Fruit fly (Drosophila melanogaster) whole organism, embryonic: ENCODE data around the gene Or85a.
A peak's percentile ranks its signal among the peaks of the same experiment; 100 is the strongest.

ENCODE experiments used
- Asciz ChIP-seq: fragments of 200-800 bp; sonication (Bioruptor generic); optimal IDR thresholded peaks from 2 replicates; lab custom pipeline; 2017; ENCODE audit warnings: missing biosample characterization, mild to moderate bottlenecking, missing genetic modification characterization, missing genetic modification reagents
- BtbVII ChIP-seq: fragments of 200-800 bp; sonication (Bioruptor generic); optimal IDR thresholded peaks from 3 replicates; lab custom pipeline; 2017; ENCODE audit warnings: missing biosample characterization, mild to moderate bottlenecking, missing genetic modification characterization
- CG10274 ChIP-seq: fragments of 200-800 bp; sonication (Bioruptor generic); optimal IDR thresholded peaks from 3 replicates; lab custom pipeline; 2017; ENCODE audit warnings: missing biosample characterization, mild to moderate bottlenecking, missing genetic modification characterization
- CG12391 ChIP-seq: fragments of 200-800 bp; sonication (Bioruptor generic); optimal IDR thresholded peaks from 3 replicates; lab custom pipeline; 2018; ENCODE audit warnings: missing biosample characterization, mild to moderate bottlenecking, missing genetic modification characterization, moderate library complexity
- CG13624 ChIP-seq: fragments of 200-800 bp; sonication (Bioruptor generic); optimal IDR thresholded peaks from 2 replicates; lab custom pipeline; 2016; ENCODE audit warnings: missing biosample characterization, missing genetic modification characterization
- CG14710 ChIP-seq: fragments of 200-800 bp; sonication (Bioruptor generic); optimal IDR thresholded peaks from 3 replicates; lab custom pipeline; 2019; ENCODE audit warnings: missing biosample characterization, mild to moderate bottlenecking, missing genetic modification characterization, moderate library complexity
- CG15011 ChIP-seq: fragments of 200-800 bp; sonication (Bioruptor generic); optimal IDR thresholded peaks from 3 replicates; lab custom pipeline; 2018; ENCODE audit warnings: missing biosample characterization, mild to moderate bottlenecking, missing genetic modification characterization
- CG15696 ChIP-seq: fragments of 200-800 bp; sonication (Bioruptor generic); optimal IDR thresholded peaks from 2 replicates; lab custom pipeline; 2019; ENCODE audit warnings: missing biosample characterization, mild to moderate bottlenecking, missing genetic modification characterization, moderate library complexity
- CG1603 ChIP-seq: fragments of 200-800 bp; sonication (Bioruptor generic); optimal IDR thresholded peaks from 2 replicates; lab custom pipeline; 2019; ENCODE audit warnings: missing biosample characterization, mild to moderate bottlenecking, missing genetic modification characterization, moderate library complexity
- CG17328 ChIP-seq: fragments of 200-800 bp; sonication (Bioruptor generic); IDR thresholded peaks from 2 replicates; pipeline ENCODE4 v1.3.6; 2022; ENCODE audit warnings: missing biosample characterization, missing genetic modification characterization
- CG17361 ChIP-seq: fragments of 200-800 bp; sonication (Bioruptor generic); IDR thresholded peaks from 3 replicates; pipeline ENCODE4 v1.3.6; 2022; ENCODE audit warnings: missing biosample characterization, missing genetic modification characterization
- CG17568 ChIP-seq: fragments of 200-800 bp; sonication (Bioruptor generic); optimal IDR thresholded peaks from 2 replicates; lab custom pipeline; 2018; ENCODE audit warnings: missing biosample characterization, mild to moderate bottlenecking, missing genetic modification characterization, moderate library complexity
- CG18011 ChIP-seq: fragments of 200-800 bp; sonication (Bioruptor generic); optimal IDR thresholded peaks from 2 replicates; lab custom pipeline; 2017; ENCODE audit warnings: missing biosample characterization, missing genetic modification characterization, mild to moderate bottlenecking, moderate library complexity, missing genotype
- CG1832 ChIP-seq: fragments of 200-800 bp; sonication (Bioruptor generic); optimal IDR thresholded peaks from 2 replicates; lab custom pipeline; 2017; ENCODE audit warnings: missing biosample characterization, mild to moderate bottlenecking, missing genetic modification characterization, inconsistent platforms
- CG18764 ChIP-seq: fragments of 200-800 bp; sonication (Bioruptor generic); optimal IDR thresholded peaks from 3 replicates; lab custom pipeline; 2016; ENCODE audit warnings: missing biosample characterization, missing genetic modification characterization
- CG2199 ChIP-seq: fragments of 200-800 bp; sonication (Bioruptor generic); IDR thresholded peaks from 3 replicates; pipeline ENCODE4 v1.3.6; 2022; ENCODE audit warnings: missing biosample characterization, missing genetic modification characterization
- CG2202 ChIP-seq: fragments of 200-800 bp; sonication (Bioruptor generic); optimal IDR thresholded peaks from 2 replicates; lab custom pipeline; 2018; ENCODE audit warnings: missing biosample characterization, mild to moderate bottlenecking, missing genetic modification characterization
- CG31441 ChIP-seq: fragments of 200-800 bp; sonication (Bioruptor generic); IDR thresholded peaks from 2 replicates; pipeline ENCODE4 v1.3.6; 2022; ENCODE audit warnings: missing biosample characterization, missing genetic modification characterization
- CG34376 ChIP-seq: fragments of 200-800 bp; sonication (Bioruptor generic); optimal IDR thresholded peaks from 2 replicates; lab custom pipeline; 2018; ENCODE audit warnings: missing biosample characterization, mild to moderate bottlenecking, missing genetic modification characterization
- CG3995 ChIP-seq: fragments of 200-800 bp; sonication (Bioruptor generic); optimal IDR thresholded peaks from 3 replicates; lab custom pipeline; 2016; ENCODE audit warnings: missing biosample characterization, missing genetic modification characterization
- CG6654 ChIP-seq: fragments of 200-800 bp; sonication (Bioruptor generic); optimal IDR thresholded peaks from 2 replicates; lab custom pipeline; 2017; ENCODE audit warnings: missing biosample characterization, mild to moderate bottlenecking, missing genetic modification characterization
- CG9609 ChIP-seq: fragments of 200-800 bp; sonication (Bioruptor generic); optimal IDR thresholded peaks from 3 replicates; lab custom pipeline; 2016; ENCODE audit warnings: missing biosample characterization, missing genetic modification characterization
- CG9727 ChIP-seq: fragments of 200-800 bp; sonication (Bioruptor generic); optimal IDR thresholded peaks from 3 replicates; lab custom pipeline; 2017; ENCODE audit warnings: missing biosample characterization, mild to moderate bottlenecking, missing genetic modification characterization
- CG9817 ChIP-seq: fragments of 200-800 bp; sonication (Bioruptor generic); optimal IDR thresholded peaks from 2 replicates; lab custom pipeline; 2018; ENCODE audit warnings: missing biosample characterization, mild to moderate bottlenecking, missing genetic modification characterization, moderate library complexity
- CTCF ChIP-seq: fragments of 200-800 bp; sonication (Bioruptor generic); optimal IDR thresholded peaks from 2 replicates; lab custom pipeline; 2017; ENCODE audit warnings: missing biosample characterization, mild to moderate bottlenecking, missing genetic modification characterization, moderate library complexity
- Chrac-16 ChIP-seq: fragments of 200-800 bp; sonication (Bioruptor generic); optimal IDR thresholded peaks from 3 replicates; lab custom pipeline; 2016; ENCODE audit warnings: missing biosample characterization, missing genetic modification characterization
- Dip3 ChIP-seq: fragments of 200-800 bp; sonication (Bioruptor generic); optimal IDR thresholded peaks from 3 replicates; lab custom pipeline; 2016; ENCODE audit warnings: missing biosample characterization, missing genetic modification characterization
- Dp ChIP-seq: fragments of 200-800 bp; sonication (Bioruptor generic); optimal IDR thresholded peaks from 2 replicates; lab custom pipeline; 2018; ENCODE audit warnings: missing biosample characterization, mild to moderate bottlenecking, missing genetic modification characterization, moderate library complexity
- MBD-R2 ChIP-seq: fragments of 200-800 bp; sonication (Bioruptor generic); IDR thresholded peaks from 2 replicates; pipeline ENCODE4 v1.3.6; 2022; ENCODE audit warnings: missing biosample characterization, missing genetic modification characterization
- NC2α ChIP-seq: fragments of 200-800 bp; sonication (Bioruptor generic); optimal IDR thresholded peaks from 2 replicates; lab custom pipeline; 2016; ENCODE audit warnings: missing biosample characterization, missing genetic modification characterization
- NfI ChIP-seq: fragments of 200-800 bp; sonication (Bioruptor generic); optimal IDR thresholded peaks from 3 replicates; lab custom pipeline; 2018; ENCODE audit warnings: missing biosample characterization, mild to moderate bottlenecking, missing genetic modification characterization, moderate library complexity
- Optix ChIP-seq: fragments of 200-800 bp; sonication (Bioruptor generic); IDR thresholded peaks from 3 replicates; pipeline ENCODE4 v1.3.6; 2022; ENCODE audit warnings: missing biosample characterization, missing genetic modification characterization
- Usf ChIP-seq: fragments of 200-800 bp; sonication (Bioruptor generic); optimal IDR thresholded peaks from 2 replicates; lab custom pipeline; 2017; ENCODE audit warnings: missing genotype, missing biosample characterization, missing genetic modification characterization
- chm ChIP-seq: fragments of 200-800 bp; sonication (Bioruptor generic); IDR thresholded peaks from 2 replicates; pipeline ENCODE4 v1.3.6; 2022; ENCODE audit warnings: missing biosample characterization, missing genetic modification characterization
- dmrt11E ChIP-seq: fragments of 200-800 bp; sonication (Bioruptor generic); optimal IDR thresholded peaks from 3 replicates; lab custom pipeline; 2018; ENCODE audit warnings: missing biosample characterization, mild to moderate bottlenecking, missing genetic modification characterization, moderate library complexity
- en ChIP-seq: fragments of 200-800 bp; sonication (Bioruptor generic); optimal IDR thresholded peaks from 2 replicates; lab custom pipeline; 2016; ENCODE audit warnings: missing biosample characterization, missing genetic modification characterization
- ewg ChIP-seq: fragments of 200-800 bp; sonication (Bioruptor generic); optimal IDR thresholded peaks from 3 replicates; lab custom pipeline; 2017; ENCODE audit warnings: mild to moderate bottlenecking, missing biosample characterization, missing genetic modification reagents, missing genetic modification characterization
- fd64A ChIP-seq: fragments of 200-800 bp; sonication (Bioruptor generic); optimal IDR thresholded peaks from 3 replicates; lab custom pipeline; 2018; ENCODE audit warnings: missing biosample characterization, mild to moderate bottlenecking, missing genetic modification characterization
- ind ChIP-seq: fragments of 200-800 bp; sonication (Bioruptor generic); optimal IDR thresholded peaks from 3 replicates; lab custom pipeline; 2016; ENCODE audit warnings: missing biosample characterization, missing genetic modification characterization
- jigr1 ChIP-seq: fragments of 200-800 bp; sonication (Bioruptor generic); IDR thresholded peaks from 3 replicates; pipeline ENCODE4 v1.3.6; 2022; ENCODE audit warnings: missing biosample characterization, missing genetic modification characterization
- jumu ChIP-seq: fragments of 200-800 bp; sonication (Bioruptor generic); optimal IDR thresholded peaks from 3 replicates; lab custom pipeline; 2016; ENCODE audit warnings: missing biosample characterization, missing genetic modification characterization
- nmo ChIP-seq: fragments of 200-800 bp; sonication (Bioruptor generic); optimal IDR thresholded peaks from 2 replicates; lab custom pipeline; 2018; ENCODE audit warnings: missing biosample characterization, mild to moderate bottlenecking, missing genetic modification characterization, moderate library complexity
- oc ChIP-seq: fragments of 200-800 bp; sonication (Bioruptor generic); optimal IDR thresholded peaks from 2 replicates; lab custom pipeline; 2018; ENCODE audit warnings: missing biosample characterization, mild to moderate bottlenecking, missing genetic modification characterization, moderate library complexity
- pzg ChIP-seq: fragments of 200-800 bp; sonication (Bioruptor generic); optimal IDR thresholded peaks from 3 replicates; lab custom pipeline; 2018; ENCODE audit warnings: missing biosample characterization, mild to moderate bottlenecking, missing genetic modification characterization, moderate library complexity
- ranshi ChIP-seq: fragments of 200-800 bp; sonication (Bioruptor generic); IDR thresholded peaks from 2 replicates; pipeline ENCODE4 v1.3.6; 2022; ENCODE audit warnings: missing biosample characterization, missing genetic modification characterization
- sc ChIP-seq, 3 experiments: fragments of >200 bp in 2 of 3; fragments of 200-800 bp in 1 of 3; sonication (Bioruptor generic) in 1 of 3; optimal IDR thresholded peaks; 2 replicates in 2 of 3; 3 replicates in 1 of 3; lab custom pipeline; 2017; ENCODE audit warnings: mild to moderate bottlenecking in 1 of 3, missing biosample characterization in 1 of 3, missing genetic modification characterization in 1 of 3, missing genetic modification reagents in 1 of 3
- sisA ChIP-seq: fragments of 200-800 bp; sonication (Bioruptor generic); IDR thresholded peaks from 2 replicates; pipeline ENCODE4 v1.3.6; 2022; ENCODE audit warnings: missing biosample characterization, missing genetic modification characterization
- toy ChIP-seq: fragments of 200-800 bp; sonication (Bioruptor generic); IDR thresholded peaks from 2 replicates; pipeline ENCODE4 v1.3.6; 2022; ENCODE audit warnings: missing biosample characterization, missing genetic modification characterization
- z ChIP-seq: fragments of 200-800 bp; sonication (Bioruptor generic); IDR thresholded peaks from 3 replicates; pipeline ENCODE4 v1.3.6; 2022; ENCODE audit warnings: missing biosample characterization, missing genetic modification characterization
- zen ChIP-seq: fragments of 200-800 bp; sonication (Bioruptor generic); optimal IDR thresholded peaks from 3 replicates; lab custom pipeline; 2018; ENCODE audit warnings: missing biosample characterization, mild to moderate bottlenecking, missing genetic modification characterization, moderate library complexity
- zf30C ChIP-seq: fragments of 200-800 bp; sonication (Bioruptor generic); optimal IDR thresholded peaks from 3 replicates; lab custom pipeline; 2018; ENCODE audit warnings: missing biosample characterization, mild to moderate bottlenecking, missing genetic modification characterization

The Or85a gene

dm6 chr3R:8285727-8286344 lies 35.7 kb upstream of the Or85a start (continued):
- no peak for TF ChIP-seq CG17568 (GFP tag; lab: Kevin White, UChicago)
- TF ChIP-seq MBD-R2 (GFP tag; lab: Robert Waterston, UW) = no peak
- TF ChIP-seq sc (optimal IDR thresholded peaks at IDR 0.05; lab: Kevin White, UChicago) = no peak
- no peak for TF ChIP-seq sc (GFP tag; optimal IDR thresholded peaks at IDR 0.05; lab: Kevin White, UChicago)
- TF ChIP-seq CG34376 (GFP tag; lab: Kevin White, UChicago) = no peak
- TF ChIP-seq oc (tag; lab: Kevin White, UChicago) = no peak
- TF ChIP-seq CG2202 (tag; lab: Kevin White, UChicago) = no peak
- TF ChIP-seq nmo = no peak
- peak; percentile 29 for TF ChIP-seq dmrt11E (tag; lab: Kevin White, UChicago)
- TF ChIP-seq CG3995 (GFP tag; lab: Kevin White, UChicago) = no peak
- TF ChIP-seq CG10274 (GFP tag; lab: Kevin White, UChicago) = no peak
- TF ChIP-seq zen = no peak
- TF ChIP-seq CG14710 (tag; lab: Kevin White, UChicago) = peak; percentile 28
- no peak for TF ChIP-seq ind
- no peak for TF ChIP-seq CG9609
- no peak for TF ChIP-seq CG1603 (tag; lab: Kevin White, UChicago)
- no peak for TF ChIP-seq fd64A (GFP tag; lab: Kevin White, UChicago)
- no peak for TF ChIP-seq jigr1 (GFP tag; lab: Robert Waterston, UW)
- 0 out of 3 replicates have a peak, but pooled peaks have one; percentile 14 for TF ChIP-seq Optix (GFP tag; lab: Robert Waterston, UW)
- TF ChIP-seq pzg (GFP tag; lab: Kevin White, UChicago) = no peak
- no peak for TF ChIP-seq CG18764
- no peak for TF ChIP-seq ranshi (GFP tag; lab: Robert Waterston, UW)
- no peak for TF ChIP-seq CG17328
- TF ChIP-seq CG1832 = peak; percentile 41
- peak; percentile 76 for TF ChIP-seq CG15696 (tag; lab: Kevin White, UChicago)
- no peak for TF ChIP-seq jumu (GFP tag; lab: Kevin White, UChicago)
- no peak for TF ChIP-seq BtbVII (GFP tag; lab: Kevin White, UChicago)
- no peak for TF ChIP-seq CG18011
- TF ChIP-seq NfI = no peak
- TF ChIP-seq NC2α (GFP tag; lab: Kevin White, UChicago) = no peak
- no peak for TF ChIP-seq CG15011 (GFP tag; lab: Kevin White, UChicago)
- no peak for TF ChIP-seq Chrac-16 (GFP tag; lab: Kevin White, UChicago)
- TF ChIP-seq CG13624 (GFP tag; lab: Kevin White, UChicago) = no peak
- TF ChIP-seq ewg (GFP tag; lab: Kevin White, UChicago) = no peak
- no peak for TF ChIP-seq Usf (GFP tag; lab: Kevin White, UChicago)
- TF ChIP-seq Dp = no peak
- TF ChIP-seq CG6654 (GFP tag; lab: Kevin White, UChicago) = no peak
- TF ChIP-seq zf30C (GFP tag; lab: Kevin White, UChicago) = peak; percentile 66
- no peak for TF ChIP-seq en (GFP tag; lab: Kevin White, UChicago)
- TF ChIP-seq CG9817 = no peak
- no peak for TF ChIP-seq CG17361 (GFP tag; lab: Robert Waterston, UW)
- TF ChIP-seq toy (GFP tag; lab: Robert Waterston, UW) = no peak
- no peak for TF ChIP-seq CG2199 (GFP tag; lab: Robert Waterston, UW)
- TF ChIP-seq sisA (GFP tag; lab: Robert Waterston, UW) = no peak
- TF ChIP-seq CG31441 = no peak
- no peak for TF ChIP-seq Dip3 (GFP tag; lab: Kevin White, UChicago)
- TF ChIP-seq z = no peak
- TF ChIP-seq CTCF (GFP tag; lab: Kevin White, UChicago) = no peak
- no peak for TF ChIP-seq Asciz (GFP tag; lab: Kevin White, UChicago)
- TF ChIP-seq chm (GFP tag; lab: Robert Waterston, UW) = no peak
- no peak for TF ChIP-seq CG12391 (tag; lab: Kevin White, UChicago)
- TF ChIP-seq CG9727 = peak; percentile 54
